Fruit fly (Drosophila melanogaster) whole organism, adult: ENCODE data around the gene Fdx2.
A peak's percentile ranks its signal among the peaks of the same experiment; 100 is the strongest.

Experiments used
- CG11617 ChIP-seq: fragments of 200-800 bp; sonication (Bioruptor generic); optimal IDR thresholded peaks from 2 replicates; lab custom pipeline; 2017; ENCODE audit warnings: mild to moderate bottlenecking, missing biosample characterization, missing genetic modification reagents, missing genetic modification characterization
- CG12768 ChIP-seq: fragments of 200-800 bp; sonication (Bioruptor generic); optimal IDR thresholded peaks from 2 replicates; lab custom pipeline; 2017; ENCODE audit warnings: missing biosample characterization, missing genetic modification characterization, mild to moderate bottlenecking, moderate library complexity, missing genetic modification reagents
- CG14711 ChIP-seq: fragments of 200-800 bp; sonication (Bioruptor generic); optimal IDR thresholded peaks from 2 replicates; lab custom pipeline; 2018; ENCODE audit warnings: missing biosample characterization, mild to moderate bottlenecking, missing genetic modification characterization, moderate library complexity
- CG1620 ChIP-seq: fragments of 200-800 bp; sonication (Bioruptor generic); optimal IDR thresholded peaks from 2 replicates; lab custom pipeline; 2016; ENCODE audit warnings: missing biosample characterization, missing genetic modification characterization
- CG33017 ChIP-seq: fragments of 200-800 bp; sonication (Bioruptor generic); optimal IDR thresholded peaks from 2 replicates; lab custom pipeline; 2018; ENCODE audit warnings: missing biosample characterization, mild to moderate bottlenecking, missing genetic modification characterization, moderate library complexity
- CG5204 ChIP-seq: fragments of 200-800 bp; sonication (Bioruptor generic); optimal IDR thresholded peaks from 2 replicates; lab custom pipeline; 2016; ENCODE audit warnings: missing biosample characterization, missing genetic modification characterization
- CG7045 ChIP-seq: fragments of 200-800 bp; sonication (Bioruptor generic); optimal IDR thresholded peaks from 2 replicates; lab custom pipeline; 2017; ENCODE audit warnings: missing biosample characterization, mild to moderate bottlenecking, missing genetic modification characterization
- CG7101 ChIP-seq: fragments of 200-800 bp; sonication (Bioruptor generic); optimal IDR thresholded peaks from 2 replicates; lab custom pipeline; 2018; ENCODE audit warnings: missing biosample characterization, mild to moderate bottlenecking, missing genetic modification characterization, moderate library complexity
- Clk ChIP-seq: fragments of 200-800 bp; sonication (Bioruptor generic); optimal IDR thresholded peaks from 2 replicates; lab custom pipeline; 2017; ENCODE audit warnings: missing biosample characterization, missing genetic modification characterization
- Crg-1 ChIP-seq: fragments of 200-800 bp; sonication (Bioruptor generic); optimal IDR thresholded peaks from 2 replicates; lab custom pipeline; 2016; ENCODE audit warnings: missing biosample characterization, missing genetic modification characterization
- Hr96 ChIP-seq: fragments of 200-800 bp; sonication (Bioruptor generic); optimal IDR thresholded peaks from 2 replicates; lab custom pipeline; 2016; ENCODE audit warnings: missing biosample characterization, missing genetic modification characterization
- Mnt ChIP-seq: fragments of 200-800 bp; sonication (Bioruptor generic); optimal IDR thresholded peaks from 2 replicates; lab custom pipeline; 2016; ENCODE audit warnings: missing biosample characterization, mild to moderate bottlenecking, missing genetic modification characterization
- bab1 ChIP-seq: fragments of 200-800 bp; sonication (Bioruptor generic); optimal IDR thresholded peaks from 3 replicates; lab custom pipeline; 2019; ENCODE audit warnings: missing biosample characterization, mild to moderate bottlenecking, missing genetic modification characterization, moderate library complexity
- cic ChIP-seq: fragments of 200-800 bp; sonication (Bioruptor generic); optimal IDR thresholded peaks from 2 replicates; lab custom pipeline; 2017; ENCODE audit warnings: missing biosample characterization, mild to moderate bottlenecking, missing genetic modification characterization, moderate library complexity
- cnc ChIP-seq, 2 experiments: fragments of >200 bp; optimal IDR thresholded peaks; 2 replicates each; lab custom pipeline; 2017
- kay ChIP-seq: fragments of 200-800 bp; sonication (Bioruptor generic); peaks from one replicate; lab custom pipeline; 2016; ENCODE audit warnings: missing biosample characterization, missing genetic modification characterization, borderline replicate concordance
- ovo ChIP-seq: fragments of 200-800 bp; sonication (Bioruptor generic); optimal IDR thresholded peaks from 2 replicates; lab custom pipeline; 2016; ENCODE audit warnings: missing biosample characterization, missing genetic modification characterization
- pad ChIP-seq: fragments of 200-800 bp; sonication (Bioruptor generic); optimal IDR thresholded peaks from 3 replicates; lab custom pipeline; 2017; ENCODE audit warnings: missing biosample characterization, missing genetic modification characterization, mild to moderate bottlenecking, moderate library complexity, missing genetic modification reagents
- tj ChIP-seq: fragments of 200-800 bp; sonication (Bioruptor generic); optimal IDR thresholded peaks from 3 replicates; lab custom pipeline; 2017; ENCODE audit warnings: missing biosample characterization, mild to moderate bottlenecking, missing genetic modification characterization, moderate library complexity
- toe ChIP-seq: fragments of 200-800 bp; sonication (Bioruptor generic); optimal IDR thresholded peaks from 2 replicates; lab custom pipeline; 2016; ENCODE audit warnings: missing biosample characterization, missing genetic modification characterization

The Fdx2 gene

dm6 chr3L:4259102-4259558 lies 33.2 kb upstream of the Fdx2 start, which contains the start of the genes CG15011 and CG1309:
CG15011 (minus strand) TSS chr3L:4259152.
CG1309 (plus strand) TSS chr3L:4259430.
- no peak for TF ChIP-seq cnc (optimal IDR thresholded peaks at IDR 0.05; lab: Kevin White, UChicago)
- TF ChIP-seq toe (GFP tag; lab: Kevin White, UChicago): peak; percentile 93
- peak; percentile 33 for TF ChIP-seq ovo
- peak; percentile 87 for TF ChIP-seq Crg-1 (GFP tag; lab: Kevin White, UChicago)
- peak; percentile 31 for TF ChIP-seq cic (GFP tag; lab: Kevin White, UChicago)
- TF ChIP-seq tj: peak; percentile 60
- peak; percentile 81 for TF ChIP-seq CG12768 (GFP tag; lab: Kevin White, UChicago)
- peak; percentile 81 for TF ChIP-seq Hr96 (GFP tag; lab: Kevin White, UChicago)
- peak; percentile 75 for TF ChIP-seq CG14711 (tag; lab: Kevin White, UChicago)
- TF ChIP-seq CG7045: peak; percentile 74
- TF ChIP-seq kay: no peak
- TF ChIP-seq pad (GFP tag; lab: Kevin White, UChicago): peak; percentile 66
- TF ChIP-seq Mnt: peak; percentile 72
- TF ChIP-seq CG1620: peak; percentile 85
- TF ChIP-seq CG33017 (tag; lab: Kevin White, UChicago): peak; percentile 76
- TF ChIP-seq Clk: peak; percentile 64
- TF ChIP-seq CG11617: peak; percentile 86
- no peak for TF ChIP-seq CG5204 (GFP tag; lab: Kevin White, UChicago)
- peak; percentile 87 for TF ChIP-seq bab1
- TF ChIP-seq CG7101 (tag; lab: Kevin White, UChicago): peak; percentile 84

- TF ChIP-seq ovo (no peak), CG33017 (tag; lab: Kevin White, UChicago) (no peak), tj (no peak), cnc (optimal IDR thresholded peaks at IDR 0.05; lab: Kevin White, UChicago) (no peak), Hr96 (GFP tag; lab: Kevin White, UChicago) (no peak), cic (GFP tag; lab: Kevin White, UChicago) (no peak), toe (GFP tag; lab: Kevin White, UChicago) (no peak), Crg-1 (GFP tag; lab: Kevin White, UChicago) (no peak), bab1 (no peak), CG5204 (GFP tag; lab: Kevin White, UChicago) (no peak)
Measured at dm6 chr3L:4261177-4261576, 31.1 kb upstream of the Fdx2 start.

- TF ChIP-seq CG5204 (GFP tag; lab: Kevin White, UChicago) (peak; percentile 40), CG7101 (tag; lab: Kevin White, UChicago) (peak; percentile 30), toe (GFP tag; lab: Kevin White, UChicago) (no peak), CG14711 (tag; lab: Kevin White, UChicago) (peak; percentile 35), CG11617 (peak; percentile 29), Mnt (peak; percentile 39), bab1 (peak; percentile 39), cic (GFP tag; lab: Kevin White, UChicago) (no peak)
Measured at dm6 chr3L:4262384-4262783, 29.9 kb upstream of the Fdx2 start, which contains the start of the genes CG11586 and VhaM9.7-a. CG11586 (minus strand) TSS chr3L:4262470. VhaM9.7-a (plus strand) TSS chr3L:4262705.

- TF ChIP-seq CG11617 (no peak), CG5204 (GFP tag; lab: Kevin White, UChicago) (no peak), ovo (no peak), pad (GFP tag; lab: Kevin White, UChicago) (no peak), Clk (no peak), CG1620 (no peak), CG14711 (tag; lab: Kevin White, UChicago) (no peak), toe (GFP tag; lab: Kevin White, UChicago) (no peak), CG12768 (GFP tag; lab: Kevin White, UChicago) (no peak), CG7101 (tag; lab: Kevin White, UChicago) (no peak), Crg-1 (GFP tag; lab: Kevin White, UChicago) (no peak), CG7045 (no peak), cic (GFP tag; lab: Kevin White, UChicago) (no peak), kay (no peak), Mnt (no peak), CG33017 (tag; lab: Kevin White, UChicago) (no peak), cnc (optimal IDR thresholded peaks at IDR 0.05; lab: Kevin White, UChicago) (no peak), Hr96 (GFP tag; lab: Kevin White, UChicago) (no peak)
Measured at dm6 chr3L:4263502-4263901, 28.8 kb upstream of the Fdx2 start, which contains the start of gene CG1273. CG1273 (plus strand) TSS chr3L:4263719.

dm6 chr3L:4264963-4265362 lies 27.3 kb upstream of the Fdx2 start:
- TF ChIP-seq cic (GFP tag; lab: Kevin White, UChicago) (no peak), CG12768 (GFP tag; lab: Kevin White, UChicago) (no peak), CG33017 (tag; lab: Kevin White, UChicago) (no peak), pad (GFP tag; lab: Kevin White, UChicago) (no peak), toe (GFP tag; lab: Kevin White, UChicago) (no peak), cnc (optimal IDR thresholded peaks at IDR 0.05; lab: Kevin White, UChicago) (no peak), Crg-1 (GFP tag; lab: Kevin White, UChicago) (no peak), CG1620 (no peak), CG5204 (GFP tag; lab: Kevin White, UChicago) (no peak), ovo (no peak), Mnt (no peak), CG11617 (no peak), CG7045 (no peak), bab1 (no peak), CG14711 (tag; lab: Kevin White, UChicago) (no peak), CG7101 (tag; lab: Kevin White, UChicago) (no peak), Hr96 (GFP tag; lab: Kevin White, UChicago) (no peak), tj (no peak), kay (no peak), Clk (no peak)

dm6 chr3L:4265836-4266235 lies 26.4 kb upstream of the Fdx2 start:
- no peak for TF ChIP-seq cnc (optimal IDR thresholded peaks at IDR 0.05; lab: Kevin White, UChicago)
- TF ChIP-seq CG11617: no peak
- TF ChIP-seq Hr96 (GFP tag; lab: Kevin White, UChicago): no peak
- TF ChIP-seq ovo: no peak
- no peak for TF ChIP-seq CG33017 (tag; lab: Kevin White, UChicago)
- no peak for TF ChIP-seq toe (GFP tag; lab: Kevin White, UChicago)
- TF ChIP-seq Mnt: no peak
